Fruit fly (Drosophila melanogaster) whole organism, embryonic: ENCODE data around the gene Fnta.

Experiments
- Atf3 ChIP-seq: fragments of 200-800 bp; sonication (Bioruptor generic); optimal IDR thresholded peaks from 3 replicates; lab custom pipeline; 2016; ENCODE audit warnings: missing biosample characterization, missing genetic modification characterization
- B-H2 ChIP-seq: fragments of 200-800 bp; sonication (Bioruptor generic); optimal IDR thresholded peaks from 2 replicates; lab custom pipeline; 2018; ENCODE audit warnings: missing biosample characterization, mild to moderate bottlenecking, missing genetic modification characterization
- Blimp-1 ChIP-seq: fragments of 200-800 bp; sonication (Bioruptor generic); optimal IDR thresholded peaks from 3 replicates; lab custom pipeline; 2018; ENCODE audit warnings: missing biosample characterization, missing genetic modification characterization, mild to moderate bottlenecking, moderate library complexity, missing genetic modification reagents
- BtbVII ChIP-seq: fragments of 200-800 bp; sonication (Bioruptor generic); optimal IDR thresholded peaks from 3 replicates; lab custom pipeline; 2017; ENCODE audit warnings: missing biosample characterization, mild to moderate bottlenecking, missing genetic modification characterization
- Bteb2 ChIP-seq: fragments of 200-800 bp; sonication (Bioruptor generic); optimal IDR thresholded peaks from 2 replicates; lab custom pipeline; 2016; ENCODE audit warnings: missing biosample characterization, missing genetic modification characterization
- CG10321 ChIP-seq: fragments of 200-800 bp; sonication (Bioruptor generic); IDR thresholded peaks from 2 replicates; pipeline ENCODE4 v1.3.6; 2022; ENCODE audit warnings: missing biosample characterization, missing genetic modification characterization
- CG10543 ChIP-seq: fragments of 200-800 bp; sonication (Bioruptor generic); optimal IDR thresholded peaks from 3 replicates; lab custom pipeline; 2017; ENCODE audit warnings: missing biosample characterization, mild to moderate bottlenecking, missing genetic modification characterization, moderate library complexity
- CG11695 ChIP-seq: fragments of 200-800 bp; sonication (Bioruptor generic); IDR thresholded peaks from 3 replicates; pipeline ENCODE4 v1.3.6; 2022; ENCODE audit warnings: missing biosample characterization, missing genetic modification characterization
- CG12071 ChIP-seq: fragments of 200-800 bp; sonication (Bioruptor generic); optimal IDR thresholded peaks from 3 replicates; lab custom pipeline; 2018; ENCODE audit warnings: missing biosample characterization, mild to moderate bottlenecking, missing genetic modification characterization
- CG12391 ChIP-seq: fragments of 200-800 bp; sonication (Bioruptor generic); optimal IDR thresholded peaks from 3 replicates; lab custom pipeline; 2018; ENCODE audit warnings: missing biosample characterization, mild to moderate bottlenecking, missing genetic modification characterization, moderate library complexity
- CG13296 ChIP-seq: fragments of 200-800 bp; sonication (Bioruptor generic); optimal IDR thresholded peaks from 3 replicates; lab custom pipeline; 2018; ENCODE audit warnings: missing biosample characterization, mild to moderate bottlenecking, missing genetic modification characterization
- CG15514 ChIP-seq: fragments of 200-800 bp; sonication (Bioruptor generic); optimal IDR thresholded peaks from 3 replicates; lab custom pipeline; 2017; ENCODE audit warnings: missing biosample characterization, missing genetic modification characterization, mild to moderate bottlenecking, moderate library complexity, missing genetic modification reagents
- CG1832 ChIP-seq: fragments of 200-800 bp; sonication (Bioruptor generic); optimal IDR thresholded peaks from 2 replicates; lab custom pipeline; 2017; ENCODE audit warnings: missing biosample characterization, mild to moderate bottlenecking, missing genetic modification characterization, inconsistent platforms
- CG18764 ChIP-seq: fragments of 200-800 bp; sonication (Bioruptor generic); optimal IDR thresholded peaks from 3 replicates; lab custom pipeline; 2016; ENCODE audit warnings: missing biosample characterization, missing genetic modification characterization
- CG43689 ChIP-seq: fragments of 200-800 bp; sonication (Bioruptor generic); IDR thresholded peaks from 2 replicates; pipeline ENCODE4 v1.3.6; 2022; ENCODE audit warnings: missing biosample characterization, missing genetic modification characterization
- CG5180 ChIP-seq: fragments of 200-800 bp; sonication (Bioruptor generic); optimal IDR thresholded peaks from 3 replicates; lab custom pipeline; 2017; ENCODE audit warnings: missing biosample characterization, missing genetic modification characterization, mild to moderate bottlenecking, moderate library complexity, missing genetic modification reagents
- CG6654 ChIP-seq: fragments of 200-800 bp; sonication (Bioruptor generic); optimal IDR thresholded peaks from 2 replicates; lab custom pipeline; 2017; ENCODE audit warnings: missing biosample characterization, mild to moderate bottlenecking, missing genetic modification characterization
- CG8944 ChIP-seq: fragments of 200-800 bp; sonication (Bioruptor generic); optimal IDR thresholded peaks from 3 replicates; lab custom pipeline; 2016; ENCODE audit warnings: missing biosample characterization, missing genetic modification characterization
- CG9727 ChIP-seq: fragments of 200-800 bp; sonication (Bioruptor generic); optimal IDR thresholded peaks from 3 replicates; lab custom pipeline; 2017; ENCODE audit warnings: missing biosample characterization, mild to moderate bottlenecking, missing genetic modification characterization
- CG9797 ChIP-seq: fragments of 200-800 bp; sonication (Bioruptor generic); optimal IDR thresholded peaks from 3 replicates; lab custom pipeline; 2018; ENCODE audit warnings: missing biosample characterization, mild to moderate bottlenecking, missing genetic modification characterization
- CHES-1-like ChIP-seq: fragments of 200-800 bp; sonication (Bioruptor generic); optimal IDR thresholded peaks from 2 replicates; lab custom pipeline; 2016; ENCODE audit warnings: missing biosample characterization, missing genetic modification characterization
- Dek ChIP-seq: fragments of 200-800 bp; sonication (Bioruptor generic); optimal IDR thresholded peaks from 3 replicates; lab custom pipeline; 2019; ENCODE audit warnings: missing biosample characterization, mild to moderate bottlenecking, missing genetic modification characterization, moderate library complexity
- Jarid2 ChIP-seq: fragments of 200-800 bp; sonication (Bioruptor generic); optimal IDR thresholded peaks from 3 replicates; lab custom pipeline; 2017; ENCODE audit warnings: mild to moderate bottlenecking, missing biosample characterization, missing genetic modification reagents, missing genetic modification characterization
- MTF-1 ChIP-seq: fragments of 200-800 bp; sonication (Bioruptor generic); optimal IDR thresholded peaks from 2 replicates; lab custom pipeline; 2018; ENCODE audit warnings: missing biosample characterization, mild to moderate bottlenecking, missing genetic modification characterization, borderline replicate concordance
- Med ChIP-seq: fragments of 200-800 bp; sonication (Bioruptor generic); peaks from one replicate; lab custom pipeline; 2016; ENCODE audit warnings: missing biosample characterization, missing genetic modification characterization, mild to moderate bottlenecking, inconsistent platforms, moderate library complexity
- Nf-YB ChIP-seq: fragments of 200-800 bp; sonication (Bioruptor generic); optimal IDR thresholded peaks from 3 replicates; lab custom pipeline; 2019; ENCODE audit warnings: missing biosample characterization, mild to moderate bottlenecking, missing genetic modification characterization, moderate library complexity
- Oaz ChIP-seq: fragments of 200-800 bp; sonication (Bioruptor generic); IDR thresholded peaks from 2 replicates; pipeline ENCODE4 v1.3.6; 2022; ENCODE audit warnings: missing biosample characterization, missing genetic modification characterization
- PHDP ChIP-seq: fragments of 200-800 bp; sonication (Bioruptor generic); optimal IDR thresholded peaks from 3 replicates; lab custom pipeline; 2018; ENCODE audit warnings: missing biosample characterization, mild to moderate bottlenecking, missing genetic modification characterization, moderate library complexity
- Tbp ChIP-seq: fragments of >200 bp; optimal IDR thresholded peaks from 2 replicates; lab custom pipeline; 2018; ENCODE audit warnings: missing biosample characterization, missing genetic modification characterization
- Vsx1 ChIP-seq: fragments of 200-800 bp; sonication (Bioruptor generic); optimal IDR thresholded peaks from 2 replicates; lab custom pipeline; 2017; ENCODE audit warnings: missing biosample characterization, mild to moderate bottlenecking, missing genetic modification characterization, missing genetic modification reagents
- abd-A ChIP-seq: fragments of 200-800 bp; sonication (Bioruptor generic); optimal IDR thresholded peaks from 3 replicates; lab custom pipeline; 2019; ENCODE audit warnings: missing biosample characterization, mild to moderate bottlenecking, missing genetic modification characterization, moderate library complexity
- al ChIP-seq: fragments of 200-800 bp; sonication (Bioruptor generic); IDR thresholded peaks from 2 replicates; pipeline ENCODE4 v1.3.6; 2022; ENCODE audit warnings: missing biosample characterization, missing genetic modification characterization
- amos ChIP-seq: fragments of 200-800 bp; sonication (Bioruptor generic); IDR thresholded peaks from 2 replicates; pipeline ENCODE4 v1.3.6; 2022; ENCODE audit warnings: missing biosample characterization, missing genetic modification characterization; ENCODE audit not compliant: partially characterized antibody
- chinmo ChIP-seq: fragments of 200-800 bp; sonication (Bioruptor generic); IDR thresholded peaks from 4 replicates; pipeline ENCODE4 v1.3.6; 2022; ENCODE audit warnings: missing biosample characterization, missing genetic modification characterization; ENCODE audit not compliant: partially characterized antibody
- da ChIP-seq: fragments of 200-800 bp; sonication (Bioruptor generic); optimal IDR thresholded peaks from 2 replicates; lab custom pipeline; 2016; ENCODE audit warnings: missing biosample characterization, missing genetic modification characterization
- gce ChIP-seq: fragments of 200-800 bp; sonication (Bioruptor generic); IDR thresholded peaks from 3 replicates; pipeline ENCODE4 v1.3.6; 2022; ENCODE audit warnings: missing biosample characterization, missing genetic modification characterization
- kah ChIP-seq: fragments of 200-800 bp; sonication (Bioruptor generic); optimal IDR thresholded peaks from 2 replicates; lab custom pipeline; 2018; ENCODE audit warnings: missing biosample characterization, mild to moderate bottlenecking, missing genetic modification characterization
- kni ChIP-seq: fragments of 200-800 bp; sonication (Bioruptor generic); optimal IDR thresholded peaks from 3 replicates; lab custom pipeline; 2017; ENCODE audit warnings: mild to moderate bottlenecking, missing biosample characterization, missing genetic modification reagents, missing genetic modification characterization
- lov ChIP-seq, 2 experiments: fragments of 200-800 bp in 1 of 2; fragments of >200 bp in 1 of 2; sonication (Bioruptor generic) in 1 of 2; IDR thresholded peaks in 1 of 2; optimal IDR thresholded peaks in 1 of 2; 2 replicates in 1 of 2; 3 replicates in 1 of 2; pipeline versions ENCODE4 v1.3.6 to Lab custom; 2017 to 2022; ENCODE audit warnings: missing biosample characterization in 1 of 2, missing genetic modification characterization in 1 of 2
- pb ChIP-seq: fragments of 200-800 bp; sonication (Bioruptor generic); optimal IDR thresholded peaks from 3 replicates; lab custom pipeline; 2016; ENCODE audit warnings: missing biosample characterization, missing genetic modification characterization
- pros ChIP-seq: fragments of 200-800 bp; sonication (Bioruptor generic); optimal IDR thresholded peaks from 3 replicates; lab custom pipeline; 2019; ENCODE audit warnings: missing biosample characterization, mild to moderate bottlenecking, missing genetic modification characterization, moderate library complexity
- row ChIP-seq: fragments of 200-800 bp; sonication (Bioruptor generic); IDR thresholded peaks from 3 replicates; pipeline ENCODE4 v1.3.6; 2022; ENCODE audit warnings: missing biosample characterization, missing genetic modification characterization
- sens ChIP-seq: fragments of 200-800 bp; sonication (Bioruptor generic); peaks from one replicate; lab custom pipeline; 2016; ENCODE audit warnings: missing biosample characterization, missing genetic modification characterization
- ssp ChIP-seq: fragments of 200-800 bp; sonication (Bioruptor generic); IDR thresholded peaks from 2 replicates; pipeline ENCODE4 v1.3.6; 2022; ENCODE audit warnings: missing biosample characterization, missing genetic modification characterization
- tin ChIP-seq: fragments of 200-800 bp; sonication (Bioruptor generic); optimal IDR thresholded peaks from 3 replicates; lab custom pipeline; 2016; ENCODE audit warnings: missing biosample characterization, missing genetic modification characterization
- z ChIP-seq: fragments of 200-800 bp; sonication (Bioruptor generic); IDR thresholded peaks from 3 replicates; pipeline ENCODE4 v1.3.6; 2022; ENCODE audit warnings: missing biosample characterization, missing genetic modification characterization
- zf30C ChIP-seq: fragments of 200-800 bp; sonication (Bioruptor generic); optimal IDR thresholded peaks from 3 replicates; lab custom pipeline; 2018; ENCODE audit warnings: missing biosample characterization, mild to moderate bottlenecking, missing genetic modification characterization

The Fnta gene

DNA sequence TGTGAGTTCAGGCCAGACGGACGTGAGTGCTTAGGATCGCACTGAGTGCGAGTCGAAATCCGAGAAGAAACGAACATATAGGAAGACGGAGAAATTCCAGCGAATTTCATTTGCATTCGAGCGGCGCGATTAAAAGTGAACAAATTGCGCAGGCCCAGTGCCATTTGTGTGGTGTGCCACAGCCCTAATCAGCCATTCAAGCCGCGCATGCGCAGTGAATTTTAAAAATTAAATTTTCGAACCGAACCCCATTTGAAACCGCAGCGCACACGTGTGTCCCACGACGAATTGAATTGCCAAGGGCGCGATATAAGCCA, 17.5 kb downstream of the Fnta start (continued):
- TF ChIP-seq Blimp-1 (GFP tag; lab: Kevin White, UChicago) (peak; percentile 7), CG9727 (no peak), z (GFP tag; lab: Robert Waterston, UW) (0 out of 3 replicates have a peak, but pooled peaks have one; percentile 2), Tbp (GFP tag; lab: Kevin White, UChicago) (no peak), kah (GFP tag; lab: Kevin White, UChicago) (no peak), CG10321 (GFP tag; lab: Robert Waterston, UW) (no peak), gce (GFP tag; lab: Robert Waterston, UW) (no peak), CG9797 (GFP tag; lab: Kevin White, UChicago) (no peak), CG18764 (GFP tag; lab: Kevin White, UChicago) (peak; percentile 48), BtbVII (GFP tag; lab: Kevin White, UChicago) (no peak), da (peak; percentile 22), CG43689 (no peak)

DNA sequence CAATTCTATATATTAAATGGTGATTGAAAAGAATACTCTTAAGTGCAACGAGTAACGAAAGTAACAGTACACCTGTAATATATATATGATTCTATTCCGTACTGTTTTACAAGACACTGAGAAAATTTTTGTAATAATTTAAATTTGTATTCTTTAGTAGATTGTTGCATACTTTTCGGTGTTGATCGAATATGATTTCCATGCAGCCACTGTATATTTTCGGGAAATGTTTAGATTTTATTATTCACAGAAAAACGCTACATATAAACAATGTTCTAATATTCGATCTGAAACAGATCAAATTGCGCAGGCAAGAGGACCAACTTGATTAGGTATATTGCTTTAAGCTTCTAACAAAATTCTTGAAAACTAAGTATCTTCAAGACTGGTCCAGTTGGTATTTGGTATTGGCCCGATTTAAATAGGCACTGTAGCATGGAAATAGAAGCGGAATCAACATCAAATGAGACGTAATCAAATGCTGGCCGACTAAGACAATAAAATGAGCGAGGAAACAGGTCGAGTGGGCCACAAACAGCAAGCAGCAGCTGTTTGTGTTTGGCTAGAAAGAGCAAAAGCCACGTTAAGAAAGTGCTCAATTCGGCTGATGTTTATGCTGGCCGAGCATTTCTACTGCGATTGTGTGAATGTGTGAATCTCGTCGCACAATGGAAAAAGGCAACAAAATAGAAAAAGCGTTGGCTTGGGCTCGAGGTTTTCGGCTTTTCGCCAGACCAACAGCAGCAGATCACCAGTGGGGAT, 18.1 kb downstream of the Fnta start, which contains the start of gene CG15629:
TSS of gene CG15629 (plus strand) at position 749 of the 762 bp plus-strand sequence.
- TF ChIP-seq Tbp (GFP tag; lab: Kevin White, UChicago) (no peak), ssp (GFP tag; lab: Robert Waterston, UW) (no peak), CG11695 (GFP tag; lab: Robert Waterston, UW) (no peak), CG6654 (no peak), Dek (tag; lab: Kevin White, UChicago) (no peak), kni (GFP tag; lab: Kevin White, UChicago) (peak; percentile 63), Jarid2 (GFP tag; lab: Kevin White, UChicago) (no peak), Med (peak; percentile 5), CG5180 (no peak), CG10543 (GFP tag; lab: Kevin White, UChicago) (peak; percentile 38), sens (GFP tag; lab: Kevin White, UChicago) (peak; percentile 57), CG12071 (no peak), row (GFP tag; lab: Robert Waterston, UW) (no peak), B-H2 (GFP tag; lab: Kevin White, UChicago) (no peak), CG12391 (tag; lab: Kevin White, UChicago) (no peak), lov (optimal IDR thresholded peaks at IDR 0.05; lab: Kevin White, UChicago) (no peak), lov (GFP tag; IDR thresholded peaks at IDR 0.05; lab: Robert Waterston, UW) (no peak), CG15514 (GFP tag; lab: Kevin White, UChicago) (no peak), pros (GFP tag; lab: Kevin White, UChicago) (peak; percentile 56), Nf-YB (GFP tag; lab: Kevin White, UChicago) (no peak), chinmo (GFP tag; lab: Robert Waterston, UW) (0 out of 4 replicates have a peak, but pooled peaks have one; percentile 24), amos (GFP tag; lab: Robert Waterston, UW) (peak; percentile 25; the same call in 1 of the 2 replicates), CG13296 (no peak), CHES-1-like (GFP tag; lab: Kevin White, UChicago) (no peak), pb (GFP tag; lab: Kevin White, UChicago) (no peak), Bteb2 (GFP tag; lab: Kevin White, UChicago) (no peak), tin (GFP tag; lab: Kevin White, UChicago) (no peak), Atf3 (GFP tag; lab: Kevin White, UChicago) (no peak), z (GFP tag; lab: Robert Waterston, UW) (peak; percentile 77; the same call in 2 of the 3 replicates), Oaz (GFP tag; lab: Robert Waterston, UW) (no peak), MTF-1 (GFP tag; lab: Kevin White, UChicago) (no peak), zf30C (GFP tag; lab: Kevin White, UChicago) (peak; percentile 97), PHDP (no peak), al (GFP tag; lab: Robert Waterston, UW) (no peak), Vsx1 (GFP tag; lab: Kevin White, UChicago) (no peak), CG1832 (no peak), abd-A (tag; lab: Kevin White, UChicago) (peak; percentile 62), CG8944 (GFP tag; lab: Kevin White, UChicago) (no peak)
